Worm (Caenorhabditis elegans): ENCODE measurements around the gene sre-10.
A peak's percentile ranks its signal among the peaks of the same experiment; 100 is the strongest.

sre-10 gene

DNA sequence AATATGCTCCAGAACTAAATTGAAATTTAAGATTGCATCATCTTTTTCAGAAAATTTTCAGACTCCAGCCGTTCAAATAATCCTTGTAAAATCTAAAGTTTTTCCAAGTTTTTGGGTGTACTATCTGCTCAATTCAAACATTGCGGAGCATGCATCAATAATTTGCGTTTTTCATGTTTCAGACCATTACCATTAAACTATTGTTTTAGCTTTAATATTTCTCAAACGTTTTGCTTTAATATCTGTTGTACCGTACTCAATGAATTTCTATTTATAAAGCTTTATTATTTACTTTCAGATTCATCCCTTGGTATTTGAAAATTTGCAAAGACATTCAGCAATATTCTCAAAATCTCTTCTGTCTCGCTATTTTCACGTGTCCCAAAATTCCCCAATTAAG is 29.1 kb upstream of the sre-10 start, which contains the start of gene odr-2:
odr-2 (plus strand) TSS at position 301 of the 400 bp plus-strand sequence.
- no peak for TF ChIP-seq R02D3.7 (tag; optimal IDR thresholded peaks at IDR 0.05)
- no peak for TF ChIP-seq nhr-11 (tag; optimal IDR thresholded peaks at IDR 0.05)
- TF ChIP-seq elt-2 (tag; optimal IDR thresholded peaks at IDR 0.05): no peak
- TF ChIP-seq mml-1 (tag; optimal IDR thresholded peaks at IDR 0.05): no peak
- TF ChIP-seq aly-2 (tag; optimal IDR thresholded peaks at IDR 0.05): no peak
- no peak for TF ChIP-seq egl-27 (tag; optimal IDR thresholded peaks at IDR 0.05)
- no peak for TF ChIP-seq nhr-43 (tag; optimal IDR thresholded peaks at IDR 0.05; ENCODE audit: poor library complexity, severe bottlenecking)

DNA sequence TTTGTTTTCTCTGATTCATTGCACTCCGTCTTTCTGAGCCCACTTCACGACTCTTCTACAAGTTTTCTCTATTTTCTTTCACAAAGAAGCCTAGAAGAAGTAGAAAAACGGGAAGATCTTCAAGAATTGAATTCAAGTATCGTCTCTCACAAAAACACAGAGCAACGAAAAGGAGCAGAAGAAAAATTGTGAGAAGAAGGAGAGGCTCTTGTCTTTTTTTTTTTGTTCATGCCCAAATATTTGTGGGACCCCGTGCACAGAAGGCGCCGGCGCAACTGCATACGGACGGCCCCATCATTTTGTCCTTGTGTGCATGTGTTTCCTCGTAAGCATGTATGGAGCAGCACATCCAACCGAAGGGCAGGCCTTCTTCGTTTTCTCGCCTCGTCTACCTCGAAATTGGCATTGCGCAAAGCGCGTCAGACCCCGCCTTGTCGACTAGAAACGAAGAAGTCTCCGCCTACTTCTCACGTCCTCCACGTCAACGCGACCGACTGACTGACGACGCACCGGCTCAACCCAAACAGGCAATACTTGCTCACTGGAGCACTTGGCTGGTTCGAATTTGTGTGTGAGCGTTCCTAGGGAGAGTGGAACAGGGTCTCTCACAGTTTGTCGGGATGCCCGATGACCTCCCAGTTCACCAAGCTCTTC is 25.7 kb upstream of the sre-10 start:
- TF ChIP-seq fkh-10 (GFP tag; optimal IDR thresholded peaks at IDR 0.05) (peak; percentile 54), lin-39 (tag; optimal IDR thresholded peaks at IDR 0.05) (no peak), elt-1 (tag; optimal IDR thresholded peaks at IDR 0.05) (no peak)

DNA sequence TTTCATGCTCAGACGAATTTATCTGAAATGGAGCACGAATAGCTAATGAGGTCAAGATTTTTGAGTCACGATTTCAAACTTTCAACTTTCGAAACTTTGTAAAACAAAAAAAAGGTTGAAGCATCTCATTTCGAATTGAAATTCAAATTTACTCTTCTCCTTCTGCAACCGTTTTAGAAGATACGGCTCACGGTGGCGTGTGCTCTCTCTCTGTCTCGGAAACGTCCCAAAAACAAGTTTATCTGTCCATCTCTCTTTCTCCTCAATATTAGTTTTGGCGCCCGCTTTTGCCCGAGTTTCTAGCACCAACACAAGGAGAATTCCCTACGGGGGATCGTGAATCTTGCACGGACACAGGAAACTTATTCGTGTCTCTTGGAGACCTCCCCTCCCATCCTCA is 22.0 kb upstream of the sre-10 start:
- no peak for TF ChIP-seq ceh-82 (tag; optimal IDR thresholded peaks at IDR 0.05)
- TF ChIP-seq lsy-12 (tag; optimal IDR thresholded peaks at IDR 0.05): no peak
- TF ChIP-seq fkh-10 (GFP tag; optimal IDR thresholded peaks at IDR 0.05): peak; percentile 21
- no peak for TF ChIP-seq nhr-25 (tag; optimal IDR thresholded peaks at IDR 0.05)
- no peak for TF ChIP-seq nhr-76 (tag; optimal IDR thresholded peaks at IDR 0.05)

DNA sequence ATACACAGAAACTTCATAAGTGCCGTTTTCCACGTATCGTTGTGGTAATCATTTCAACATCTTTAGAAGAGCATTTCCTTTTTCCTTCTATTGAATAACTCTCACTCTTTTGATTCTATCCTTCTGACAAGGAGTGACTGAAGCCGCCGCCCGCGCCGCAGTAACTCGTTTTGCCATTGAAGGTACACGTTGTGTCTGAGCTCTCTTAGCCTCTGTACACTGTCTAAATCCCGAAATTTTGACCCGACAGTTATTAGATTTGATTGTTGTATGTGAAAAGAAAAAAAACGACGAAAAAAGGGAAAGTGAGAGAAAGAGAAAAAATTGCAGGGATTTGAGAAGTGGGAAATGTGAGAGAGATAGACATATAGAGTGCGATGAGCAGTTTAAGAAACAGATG is 21.1 kb upstream of the sre-10 start:
- TF ChIP-seq fkh-10 (GFP tag; optimal IDR thresholded peaks at IDR 0.05) (peak; percentile 76), ceh-28 (tag; optimal IDR thresholded peaks at IDR 0.05) (no peak)

DNA sequence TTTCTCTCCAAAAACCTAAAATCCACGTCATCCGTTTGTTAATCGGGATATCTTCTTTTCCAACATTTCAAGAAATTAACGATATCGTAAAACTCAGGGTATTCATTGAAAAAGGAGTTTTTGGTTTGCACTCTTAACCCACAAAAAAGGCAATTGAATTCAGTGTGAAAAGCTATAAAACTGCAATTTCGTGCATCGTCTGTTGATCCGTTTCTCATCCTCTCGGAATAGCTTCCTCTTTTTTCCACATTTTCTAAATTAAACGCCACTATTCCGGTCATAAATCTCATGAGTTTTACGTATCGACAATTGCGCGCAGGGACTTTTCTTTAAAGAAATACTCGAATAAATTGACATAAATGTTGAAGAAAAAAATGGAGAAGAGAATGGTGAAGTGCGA is 20.1 kb upstream of the sre-10 start:
- TF ChIP-seq nhr-23 (tag; optimal IDR thresholded peaks at IDR 0.05): no peak
- TF ChIP-seq nhr-11 (tag; optimal IDR thresholded peaks at IDR 0.05): no peak
- no peak for TF ChIP-seq nhr-76 (tag; optimal IDR thresholded peaks at IDR 0.05)
- TF ChIP-seq nfya-1 (tag; optimal IDR thresholded peaks at IDR 0.05; ENCODE audit: insufficient read depth): no peak
- no peak for TF ChIP-seq nhr-28 (tag; optimal IDR thresholded peaks at IDR 0.05)
- no peak for TF ChIP-seq nhr-12 (tag; optimal IDR thresholded peaks at IDR 0.05)
- no peak for TF ChIP-seq ztf-4 (tag; optimal IDR thresholded peaks at IDR 0.05)
- no peak for TF ChIP-seq lin-15B (tag; optimal IDR thresholded peaks at IDR 0.05)
- no peak for TF ChIP-seq ZK546.5 (tag; optimal IDR thresholded peaks at IDR 0.05)
- TF ChIP-seq aly-2 (tag; optimal IDR thresholded peaks at IDR 0.05): no peak
- TF ChIP-seq ceh-28 (tag; optimal IDR thresholded peaks at IDR 0.05): no peak
- TF ChIP-seq egl-5 (tag; optimal IDR thresholded peaks at IDR 0.05): no peak
- no peak for TF ChIP-seq sea-2 (GFP tag; optimal IDR thresholded peaks at IDR 0.05)
- no peak for TF ChIP-seq eor-1 (tag; optimal IDR thresholded peaks at IDR 0.05)
- no peak for TF ChIP-seq snpc-4 (tag; optimal IDR thresholded peaks at IDR 0.05)
- no peak for TF ChIP-seq nhr-67 (tag; optimal IDR thresholded peaks at IDR 0.05)

DNA sequence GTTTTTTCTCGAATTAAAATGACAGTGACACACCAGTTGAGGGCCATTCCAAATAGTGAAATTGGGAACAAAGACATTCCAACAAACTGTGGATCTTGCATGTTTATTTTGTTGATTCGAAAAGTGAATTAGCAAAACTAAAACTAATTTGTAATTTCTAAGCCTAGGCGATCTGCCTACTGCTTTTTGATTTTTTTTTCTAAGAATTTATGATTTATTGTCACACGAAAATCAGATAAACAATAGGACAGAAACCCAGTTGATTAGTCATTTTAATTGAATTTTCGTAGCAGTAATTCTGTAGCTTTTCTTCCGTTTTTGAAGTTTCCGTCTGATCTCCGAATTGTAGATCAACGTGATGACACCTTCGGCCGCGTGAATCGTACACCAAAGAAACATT is 13.6 kb upstream of the sre-10 start, which contains the start of gene srx-33:
srx-33 (minus strand) TSS at position 101 of the 400 bp plus-strand sequence.
- TF ChIP-seq egl-27 (tag; optimal IDR thresholded peaks at IDR 0.05) (no peak), nhr-12 (tag; optimal IDR thresholded peaks at IDR 0.05) (no peak), ceh-9 (tag; optimal IDR thresholded peaks at IDR 0.05) (no peak), nhr-11 (tag; optimal IDR thresholded peaks at IDR 0.05) (no peak), elt-2 (tag; optimal IDR thresholded peaks at IDR 0.05) (no peak), fos-1 (tag; optimal IDR thresholded peaks at IDR 0.05) (no peak), daf-12 (tag; optimal IDR thresholded peaks at IDR 0.05) (no peak)

DNA sequence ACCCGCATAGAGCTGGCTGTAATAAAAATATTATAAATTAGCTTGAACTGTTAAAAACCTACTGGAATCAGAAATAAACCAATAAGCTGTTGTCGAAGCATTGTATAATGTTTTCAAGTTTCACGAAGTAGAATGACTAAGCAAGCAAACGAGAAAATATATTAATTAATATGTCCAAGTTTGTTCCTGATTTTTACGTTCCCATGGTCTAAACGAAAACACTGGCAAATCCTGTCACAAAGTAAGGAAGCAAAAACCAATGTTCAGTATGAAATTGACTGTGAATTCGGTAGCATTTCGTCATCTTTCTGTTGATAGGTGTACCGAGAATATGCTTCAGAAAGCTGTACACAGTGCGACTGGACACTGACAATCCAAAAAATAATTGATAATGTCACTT is 12.2 kb upstream of the sre-10 start, which contains the start of gene srx-34:
srx-34 (minus strand) TSS at position 101 of the 400 bp plus-strand sequence.
- TF ChIP-seq nhr-12 (tag; optimal IDR thresholded peaks at IDR 0.05): no peak
- no peak for TF ChIP-seq fkh-10 (GFP tag; optimal IDR thresholded peaks at IDR 0.05)

Measured in whole organism, L3 larva.